Worm (Caenorhabditis elegans) whole organism, midembryonic: ENCODE results near the gene C31A11.13.

Experiments
- T22C8.4 ChIP-seq: fragments of 200-800 bp; sonication (Bioruptor generic); IDR thresholded peaks from 2 replicates; pipeline ENCODE4 v1.3.6; 2022; ENCODE audit warnings: missing genetic modification characterization, missing compliant biosample characterization
- cog-1 ChIP-seq: sonication (generic microtip); optimal IDR thresholded peaks from 2 replicates; lab custom pipeline; 2016; ENCODE audit warnings: missing genetic modification characterization, missing compliant biosample characterization
- flt-1 ChIP-seq: fragments of 200-800 bp; sonication (Bioruptor generic); IDR thresholded peaks from 2 replicates; pipeline ENCODE4 v1.3.6; 2022; ENCODE audit warnings: missing genetic modification characterization, missing compliant biosample characterization
- klf-2 ChIP-seq: fragments of 200-800 bp; sonication (Bioruptor generic); conservative IDR thresholded peaks from 2 replicates; pipeline ENCODE4 v1.3.6; 2022; ENCODE audit warnings: missing genetic modification reagents, missing genetic modification characterization, missing compliant biosample characterization
- med-1 ChIP-seq: sonication (generic microtip); optimal IDR thresholded peaks from 2 replicates; lab custom pipeline; 2017; ENCODE audit warnings: missing genetic modification characterization, mild to moderate bottlenecking, missing compliant biosample characterization, antibody characterized with exemption, missing genetic modification reagents; ENCODE audit not compliant: insufficient read depth
- ref-1 ChIP-seq: fragments of 200-800 bp; sonication (Bioruptor generic); conservative IDR thresholded peaks from 2 replicates; pipeline ENCODE4 v1.3.6; 2022; ENCODE audit warnings: missing genetic modification reagents, missing genetic modification characterization, missing compliant biosample characterization
- tab-1 ChIP-seq: fragments of 200-800 bp; sonication (Bioruptor generic); IDR thresholded peaks from 2 replicates; pipeline ENCODE4 v1.3.6; 2022; ENCODE audit warnings: missing genetic modification characterization, missing compliant biosample characterization
- ztf-23 ChIP-seq: fragments of 200-800 bp; sonication (Bioruptor generic); IDR thresholded peaks from 2 replicates; pipeline ENCODE4 v1.3.6; 2022; ENCODE audit warnings: missing genetic modification reagents, missing genetic modification characterization, missing compliant biosample characterization
- ztf-29 ChIP-seq: fragments of 200-800 bp; sonication (Bioruptor generic); IDR thresholded peaks from 2 replicates; pipeline ENCODE4 v1.3.6; 2022; ENCODE audit warnings: missing genetic modification reagents, missing genetic modification characterization, missing compliant biosample characterization

ce11 chrV:16266514-16266913, 35.8 kb downstream of the C31A11.13 start, which contains the start of gene T13F3.4:
- TF ChIP-seq flt-1 (GFP tag; lab: Robert Waterston, UW) (no peak), cog-1 (tag; lab: Kevin White, UChicago) (no peak), tab-1 (GFP tag; lab: Robert Waterston, UW) (no peak), klf-2 (no peak), ztf-29 (no peak), T22C8.4 (GFP tag; lab: Robert Waterston, UW) (no peak), med-1 (GFP tag; lab: Kevin White, UChicago) (no peak), ref-1 (no peak), ztf-23 (no peak)
